Worm (Caenorhabditis elegans): ENCODE results near the gene glct-6.

- TF ChIP-seq mdl-1 (tag; optimal IDR thresholded peaks at IDR 0.05) (no peak), ces-1 (GFP tag; optimal IDR thresholded peaks at IDR 0.05) (no peak), pha-4 (GFP tag; IDR thresholded peaks at IDR 0.05) (no peak), pha-4 (tag; optimal IDR thresholded peaks at IDR 0.05) (no peak), nhr-237 (tag; optimal IDR thresholded peaks at IDR 0.05) (no peak), ceh-44 (GFP tag; IDR thresholded peaks at IDR 0.05) (no peak), egl-27 (tag; optimal IDR thresholded peaks at IDR 0.05) (no peak), ZK546.5 (tag; optimal IDR thresholded peaks at IDR 0.05) (no peak), lin-13 (GFP tag; optimal IDR thresholded peaks at IDR 0.05) (no peak), mep-1 (tag; optimal IDR thresholded peaks at IDR 0.05) (peak; percentile 55), hlh-11 (tag; optimal IDR thresholded peaks at IDR 0.05) (peak; percentile 7)
Measured at ce11 chrIV:3803252-3803651, 19.2 kb downstream of the glct-6 start, which contains the start of the genes algn-14 and M02B7.2.
